Worm (Caenorhabditis elegans) whole organism, midembryonic: Measurements from ENCODE around the gene nadk-2.
A peak's percentile ranks its signal among the peaks of the same experiment; 100 is the strongest.

Experiments
- T22C8.4 ChIP-seq: fragments of 200-800 bp; sonication (Bioruptor generic); IDR thresholded peaks from 2 replicates; pipeline ENCODE4 v1.3.6; 2022; ENCODE audit warnings: missing genetic modification characterization, missing compliant biosample characterization
- flt-1 ChIP-seq: fragments of 200-800 bp; sonication (Bioruptor generic); IDR thresholded peaks from 2 replicates; pipeline ENCODE4 v1.3.6; 2022; ENCODE audit warnings: missing genetic modification characterization, missing compliant biosample characterization
- klf-2 ChIP-seq: fragments of 200-800 bp; sonication (Bioruptor generic); conservative IDR thresholded peaks from 2 replicates; pipeline ENCODE4 v1.3.6; 2022; ENCODE audit warnings: missing genetic modification reagents, missing genetic modification characterization, missing compliant biosample characterization
- ref-1 ChIP-seq: fragments of 200-800 bp; sonication (Bioruptor generic); conservative IDR thresholded peaks from 2 replicates; pipeline ENCODE4 v1.3.6; 2022; ENCODE audit warnings: missing genetic modification reagents, missing genetic modification characterization, missing compliant biosample characterization
- ztf-23 ChIP-seq: fragments of 200-800 bp; sonication (Bioruptor generic); IDR thresholded peaks from 2 replicates; pipeline ENCODE4 v1.3.6; 2022; ENCODE audit warnings: missing genetic modification reagents, missing genetic modification characterization, missing compliant biosample characterization
- ztf-29 ChIP-seq: fragments of 200-800 bp; sonication (Bioruptor generic); IDR thresholded peaks from 2 replicates; pipeline ENCODE4 v1.3.6; 2022; ENCODE audit warnings: missing genetic modification reagents, missing genetic modification characterization, missing compliant biosample characterization

ce11 chrII:12006575-12007098 is 42.7 kb upstream of the nadk-2 start, which contains the start of gene mcm-2:
- no peak for TF ChIP-seq ztf-29 (GFP tag; lab: Robert Waterston, UW)
- no peak for TF ChIP-seq klf-2 (GFP tag; lab: Robert Waterston, UW)
- no peak for TF ChIP-seq ref-1
- no peak for TF ChIP-seq flt-1 (GFP tag; lab: Robert Waterston, UW)
- 0 out of 2 replicates have a peak, but pooled peaks have one; percentile 25 for TF ChIP-seq ztf-23
- no peak for TF ChIP-seq T22C8.4 (GFP tag; lab: Robert Waterston, UW)
